Fruit fly (Drosophila melanogaster) whole organism, embryonic: ENCODE results near the gene Gbp3.
A peak's percentile ranks its signal among the peaks of the same experiment; 100 is the strongest.

Source experiments
- BEAF-32 ChIP-seq: fragments of 200-800 bp; sonication (Bioruptor generic); optimal IDR thresholded peaks from 3 replicates; lab custom pipeline; 2017; ENCODE audit warnings: missing biosample characterization, missing genetic modification characterization, mild to moderate bottlenecking, moderate library complexity, missing genetic modification reagents
- CG11085 ChIP-seq: fragments of 200-800 bp; sonication (Bioruptor generic); IDR thresholded peaks from 2 replicates; pipeline ENCODE4 v1.3.6; 2022; ENCODE audit warnings: missing biosample characterization, missing genetic modification characterization
- CG11456 ChIP-seq: fragments of 200-800 bp; sonication (Bioruptor generic); IDR thresholded peaks from 3 replicates; pipeline ENCODE4 v1.3.6; 2022; ENCODE audit warnings: missing biosample characterization, missing genetic modification characterization
- CG11695 ChIP-seq: fragments of 200-800 bp; sonication (Bioruptor generic); IDR thresholded peaks from 3 replicates; pipeline ENCODE4 v1.3.6; 2022; ENCODE audit warnings: missing biosample characterization, missing genetic modification characterization
- CG11723 ChIP-seq: fragments of 200-800 bp; sonication (Bioruptor generic); optimal IDR thresholded peaks from 2 replicates; lab custom pipeline; 2017; ENCODE audit warnings: missing biosample characterization, mild to moderate bottlenecking, missing genetic modification characterization
- CG13287 ChIP-seq: fragments of 200-800 bp; sonication (Bioruptor generic); IDR thresholded peaks from 2 replicates; pipeline ENCODE4 v1.3.6; 2022; ENCODE audit warnings: missing biosample characterization, missing genetic modification characterization; ENCODE audit not compliant: partially characterized antibody
- CG14014 ChIP-seq: fragments of 200-800 bp; sonication (Bioruptor generic); IDR thresholded peaks from 2 replicates; pipeline ENCODE4 v1.3.6; 2022; ENCODE audit warnings: missing biosample characterization, missing genetic modification characterization
- CG15601 ChIP-seq: fragments of 200-800 bp; sonication (Bioruptor generic); optimal IDR thresholded peaks from 3 replicates; lab custom pipeline; 2019; ENCODE audit warnings: missing biosample characterization, mild to moderate bottlenecking, missing genetic modification characterization, moderate library complexity
- CG1603 ChIP-seq: fragments of 200-800 bp; sonication (Bioruptor generic); optimal IDR thresholded peaks from 2 replicates; lab custom pipeline; 2019; ENCODE audit warnings: missing biosample characterization, mild to moderate bottlenecking, missing genetic modification characterization, moderate library complexity
- CG17829 ChIP-seq: fragments of 200-800 bp; optimal IDR thresholded peaks from 2 replicates; lab custom pipeline; 2019; ENCODE audit warnings: missing biosample characterization, mild to moderate bottlenecking, missing genetic modification characterization, moderate library complexity
- CG32772 ChIP-seq: fragments of 200-800 bp; sonication (Bioruptor generic); IDR thresholded peaks from 2 replicates; pipeline ENCODE4 v1.3.6; 2022; ENCODE audit warnings: missing biosample characterization, missing genetic modification characterization
- CG3847 ChIP-seq: fragments of 200-800 bp; sonication (Bioruptor generic); IDR thresholded peaks from 2 replicates; pipeline ENCODE4 v1.3.6; 2022; ENCODE audit warnings: missing biosample characterization, missing genetic modification characterization
- CG5180 ChIP-seq: fragments of 200-800 bp; sonication (Bioruptor generic); optimal IDR thresholded peaks from 3 replicates; lab custom pipeline; 2017; ENCODE audit warnings: missing biosample characterization, missing genetic modification characterization, mild to moderate bottlenecking, moderate library complexity, missing genetic modification reagents
- CG6254 ChIP-seq: fragments of 200-800 bp; sonication (Bioruptor generic); optimal IDR thresholded peaks from 3 replicates; lab custom pipeline; 2017; ENCODE audit warnings: mild to moderate bottlenecking, missing biosample characterization, missing genetic modification reagents, missing genetic modification characterization
- CG7786 ChIP-seq: fragments of 200-800 bp; sonication (Bioruptor generic); optimal IDR thresholded peaks from 2 replicates; lab custom pipeline; 2016; ENCODE audit warnings: missing biosample characterization, missing genetic modification characterization
- CTCF ChIP-seq: fragments of 200-800 bp; sonication (Bioruptor generic); optimal IDR thresholded peaks from 2 replicates; lab custom pipeline; 2017; ENCODE audit warnings: missing biosample characterization, mild to moderate bottlenecking, missing genetic modification characterization, moderate library complexity
- Dbx ChIP-seq: fragments of 200-800 bp; sonication (Bioruptor generic); IDR thresholded peaks from 3 replicates; pipeline ENCODE4 v1.3.6; 2022; ENCODE audit warnings: missing biosample characterization, missing genetic modification characterization
- Ets65A ChIP-seq: fragments of 200-800 bp; sonication (Bioruptor generic); peaks from one replicate; lab custom pipeline; 2016; ENCODE audit warnings: missing biosample characterization, missing genetic modification characterization
- H15 ChIP-seq: fragments of 200-800 bp; sonication (Bioruptor generic); IDR thresholded peaks from 3 replicates; pipeline ENCODE4 v1.3.6; 2022; ENCODE audit warnings: missing biosample characterization, missing genetic modification characterization
- HLH54F ChIP-seq: fragments of 200-800 bp; sonication (Bioruptor generic); optimal IDR thresholded peaks from 3 replicates; lab custom pipeline; 2016; ENCODE audit warnings: missing biosample characterization, missing genetic modification characterization
- Hey ChIP-seq: fragments of 200-800 bp; sonication (Bioruptor generic); optimal IDR thresholded peaks from 3 replicates; lab custom pipeline; 2018; ENCODE audit warnings: missing biosample characterization, mild to moderate bottlenecking, missing genetic modification characterization
- HmgD ChIP-seq: fragments of 200-800 bp; sonication (Bioruptor generic); optimal IDR thresholded peaks from 3 replicates; lab custom pipeline; 2016; ENCODE audit warnings: missing biosample characterization, missing genetic modification characterization
- Kr ChIP-seq: fragments of 200-800 bp; sonication (Bioruptor generic); optimal IDR thresholded peaks from 2 replicates; lab custom pipeline; 2017; ENCODE audit warnings: missing biosample characterization, mild to moderate bottlenecking, missing genetic modification characterization
- Nf-YA ChIP-seq: fragments of 200-800 bp; sonication (Bioruptor generic); IDR thresholded peaks from 2 replicates; pipeline ENCODE4 v1.3.6; 2022; ENCODE audit warnings: missing biosample characterization, missing genetic modification characterization
- Oaz ChIP-seq: fragments of 200-800 bp; sonication (Bioruptor generic); IDR thresholded peaks from 2 replicates; pipeline ENCODE4 v1.3.6; 2022; ENCODE audit warnings: missing biosample characterization, missing genetic modification characterization
- Oli ChIP-seq: fragments of 200-800 bp; sonication (Bioruptor generic); optimal IDR thresholded peaks from 2 replicates; lab custom pipeline; 2018; ENCODE audit warnings: missing biosample characterization, mild to moderate bottlenecking, missing genetic modification characterization, moderate library complexity
- Poxn ChIP-seq: fragments of 200-800 bp; sonication (Bioruptor generic); IDR thresholded peaks from 2 replicates; pipeline ENCODE4 v1.3.6; 2022; ENCODE audit warnings: missing biosample characterization, missing genetic modification characterization
- Ravus ChIP-seq: fragments of 200-800 bp; sonication (Bioruptor generic); IDR thresholded peaks from 2 replicates; pipeline ENCODE4 v1.3.6; 2022; ENCODE audit warnings: missing biosample characterization, missing genetic modification characterization
- cato ChIP-seq: fragments of 200-800 bp; sonication (Bioruptor generic); optimal IDR thresholded peaks from 2 replicates; lab custom pipeline; 2016; ENCODE audit warnings: missing biosample characterization, missing genetic modification characterization, borderline replicate concordance
- crc ChIP-seq: fragments of 200-800 bp; sonication (Bioruptor generic); optimal IDR thresholded peaks from 2 replicates; lab custom pipeline; 2016; ENCODE audit warnings: missing biosample characterization, missing genetic modification characterization
- fd102C ChIP-seq: fragments of 200-800 bp; sonication (Bioruptor generic); optimal IDR thresholded peaks from 2 replicates; lab custom pipeline; 2018; ENCODE audit warnings: missing biosample characterization, mild to moderate bottlenecking, missing genetic modification characterization, moderate library complexity
- gem ChIP-seq: fragments of 200-800 bp; sonication (Bioruptor generic); optimal IDR thresholded peaks from 2 replicates; lab custom pipeline; 2019; ENCODE audit warnings: missing biosample characterization, mild to moderate bottlenecking, missing genetic modification characterization, moderate library complexity
- grau ChIP-seq: fragments of 200-800 bp; optimal IDR thresholded peaks from 3 replicates; lab custom pipeline; 2019; ENCODE audit warnings: missing biosample characterization, mild to moderate bottlenecking, missing genetic modification characterization, moderate library complexity
- ham ChIP-seq: fragments of 200-800 bp; sonication (Bioruptor generic); IDR thresholded peaks from 2 replicates; pipeline ENCODE4 v1.3.6; 2022; ENCODE audit warnings: missing biosample characterization, missing genetic modification characterization
- hb ChIP-seq: fragments of 200-800 bp; sonication (Bioruptor generic); IDR thresholded peaks from 3 replicates; pipeline ENCODE4 v1.3.6; 2022; ENCODE audit warnings: missing biosample characterization, missing genetic modification characterization; ENCODE audit not compliant: partially characterized antibody
- hbn ChIP-seq: fragments of 200-800 bp; sonication (Bioruptor generic); IDR thresholded peaks from 2 replicates; pipeline ENCODE4 v1.3.6; 2022; ENCODE audit warnings: missing biosample characterization, missing genetic modification characterization; ENCODE audit not compliant: partially characterized antibody
- her ChIP-seq: fragments of 200-800 bp; sonication (Bioruptor generic); optimal IDR thresholded peaks from 2 replicates; lab custom pipeline; 2016; ENCODE audit warnings: missing biosample characterization, missing genetic modification characterization
- klu ChIP-seq: fragments of 200-800 bp; sonication (Bioruptor generic); IDR thresholded peaks from 2 replicates; pipeline ENCODE4 v1.3.6; 2022; ENCODE audit warnings: missing biosample characterization, missing genetic modification characterization
- lmd ChIP-seq: fragments of 200-800 bp; sonication (Bioruptor generic); IDR thresholded peaks from 2 replicates; pipeline ENCODE4 v1.3.6; 2022; ENCODE audit warnings: missing biosample characterization, missing genetic modification characterization
- org-1 ChIP-seq: fragments of 200-800 bp; sonication (Bioruptor generic); optimal IDR thresholded peaks from 2 replicates; lab custom pipeline; 2017; ENCODE audit warnings: missing biosample characterization, missing genetic modification characterization
- pan ChIP-seq, 4 experiments: fragments of >200 bp in 3 of 4; fragments of 200-800 bp in 1 of 4; sonication (Bioruptor generic) in 1 of 4; optimal IDR thresholded peaks in 3 of 4; IDR thresholded peaks in 1 of 4; 2 replicates each; pipeline versions ENCODE4 v1.3.6 to Lab custom; 2017 to 2022; ENCODE audit warnings: missing biosample characterization in 2 of 4, missing genetic modification characterization in 2 of 4, mixed read lengths in 1 of 4
- prd ChIP-seq, 3 experiments: fragments of >200 bp in 2 of 3; fragments of 200-800 bp in 1 of 3; sonication (Bioruptor generic) in 1 of 3; optimal IDR thresholded peaks in 2 of 3; IDR thresholded peaks in 1 of 3; 2 replicates in 2 of 3; 3 replicates in 1 of 3; pipeline versions ENCODE4 v1.3.6 to Lab custom; 2017 to 2022; ENCODE audit warnings: missing biosample characterization in 1 of 3, missing genetic modification characterization in 1 of 3
- sc ChIP-seq, 3 experiments: fragments of >200 bp in 2 of 3; fragments of 200-800 bp in 1 of 3; sonication (Bioruptor generic) in 1 of 3; optimal IDR thresholded peaks; 2 replicates in 2 of 3; 3 replicates in 1 of 3; lab custom pipeline; 2017; ENCODE audit warnings: mild to moderate bottlenecking in 1 of 3, missing biosample characterization in 1 of 3, missing genetic modification characterization in 1 of 3, missing genetic modification reagents in 1 of 3
- tgo ChIP-seq: fragments of 200-800 bp; sonication (Bioruptor generic); IDR thresholded peaks from 3 replicates; pipeline ENCODE4 v1.3.6; 2022; ENCODE audit warnings: missing biosample characterization, missing genetic modification characterization
- tna ChIP-seq: fragments of 200-800 bp; sonication (Bioruptor generic); IDR thresholded peaks from 2 replicates; pipeline ENCODE4 v1.3.6; 2022; ENCODE audit warnings: missing biosample characterization, missing genetic modification characterization; ENCODE audit not compliant: partially characterized antibody
- zen2 ChIP-seq: fragments of 200-800 bp; sonication (Bioruptor generic); IDR thresholded peaks from 3 replicates; pipeline ENCODE4 v1.3.6; 2022; ENCODE audit warnings: missing biosample characterization, missing genetic modification characterization; ENCODE audit not compliant: partially characterized antibody
- zfh2 ChIP-seq: fragments of 200-800 bp; sonication (Bioruptor generic); optimal IDR thresholded peaks from 2 replicates; lab custom pipeline; 2016; ENCODE audit warnings: missing biosample characterization, missing genetic modification characterization

The Gbp3 gene

DNA sequence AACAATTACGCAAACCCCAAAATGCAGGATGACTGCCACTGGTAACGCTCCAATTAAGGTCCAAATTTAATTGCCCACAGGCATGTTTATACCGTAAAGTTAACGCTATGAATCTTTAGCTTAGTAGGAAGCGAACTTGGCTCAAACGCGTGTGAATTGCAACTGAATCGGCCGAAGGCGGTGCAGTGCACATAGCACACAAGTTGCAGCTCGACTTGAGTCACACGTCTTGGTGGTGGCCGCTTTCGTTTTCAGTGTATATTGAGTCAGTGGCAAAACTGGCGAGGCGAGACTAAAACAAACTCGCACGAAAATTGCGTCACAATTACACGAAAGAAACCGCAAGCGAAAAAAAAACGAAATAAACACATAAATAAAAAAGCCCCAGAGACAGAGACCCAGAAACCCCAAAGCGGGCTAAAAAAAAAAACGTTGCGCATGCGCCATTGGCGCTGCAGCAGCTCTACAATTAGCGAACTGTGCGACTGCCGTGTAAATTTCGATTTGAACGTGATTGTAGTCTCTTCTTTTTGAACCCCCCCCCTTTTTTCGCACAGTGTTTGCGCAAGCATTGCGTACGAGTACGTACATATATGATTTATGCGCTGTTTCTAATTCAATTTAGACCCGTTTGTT lies 32.5 kb downstream of the Gbp3 start (continued):
- TF ChIP-seq CG11695 (GFP tag; lab: Robert Waterston, UW): no peak
- 0 out of 3 replicates have a peak, but pooled peaks have one; percentile 7 for TF ChIP-seq H15
- TF ChIP-seq CG7786 (GFP tag; lab: Kevin White, UChicago): no peak
- TF ChIP-seq CTCF (GFP tag; lab: Kevin White, UChicago): no peak
- no peak for TF ChIP-seq Hey (tag; lab: Kevin White, UChicago)
- no peak for TF ChIP-seq cato (GFP tag; lab: Kevin White, UChicago)
- TF ChIP-seq Poxn (GFP tag; lab: Robert Waterston, UW): no peak
- peak; percentile 61 for TF ChIP-seq Ets65A
- no peak for TF ChIP-seq zen2 (GFP tag; lab: Robert Waterston, UW)
- TF ChIP-seq fd102C (GFP tag; lab: Kevin White, UChicago): no peak
- TF ChIP-seq BEAF-32: no peak
- TF ChIP-seq tna (GFP tag; lab: Robert Waterston, UW): no peak
- no peak for TF ChIP-seq gem (tag; lab: Kevin White, UChicago)
- no peak for TF ChIP-seq crc (GFP tag; lab: Kevin White, UChicago)
- TF ChIP-seq Oaz (GFP tag; lab: Robert Waterston, UW): 0 out of 2 replicates have a peak, but pooled peaks have one; percentile 27
- TF ChIP-seq Ravus (GFP tag; lab: Robert Waterston, UW): no peak
- no peak for TF ChIP-seq CG11723 (GFP tag; lab: Kevin White, UChicago)
- no peak for TF ChIP-seq zfh2 (GFP tag; lab: Kevin White, UChicago)
- TF ChIP-seq pan (optimal IDR thresholded peaks at IDR 0.05; lab: Kevin White, UChicago): no peak
- peak in 1 of 2 experiments; percentile 5 for TF ChIP-seq pan (GFP tag; optimal IDR thresholded peaks at IDR 0.05 in 1 of 2, IDR thresholded peaks at IDR 0.05 in 1 of 2)
- TF ChIP-seq CG3847: 0 out of 2 replicates have a peak, but pooled peaks have one; percentile 12
- peak; percentile 52; the same call in 1 of the 3 replicates for TF ChIP-seq Dbx (GFP tag; lab: Robert Waterston, UW)
- TF ChIP-seq hb: no peak
- TF ChIP-seq sc (optimal IDR thresholded peaks at IDR 0.05; lab: Kevin White, UChicago): no peak
- no peak for TF ChIP-seq sc (GFP tag; optimal IDR thresholded peaks at IDR 0.05; lab: Kevin White, UChicago)
- no peak for TF ChIP-seq Nf-YA
- no peak for TF ChIP-seq CG17829 (tag; lab: Kevin White, UChicago)
- no peak for TF ChIP-seq CG15601 (tag; lab: Kevin White, UChicago)
- peak; percentile 38; the same call in 1 of the 2 replicates for TF ChIP-seq ham (GFP tag; lab: Robert Waterston, UW)
- TF ChIP-seq lmd: peak; percentile 39; the same call in 1 of the 2 replicates
- TF ChIP-seq tgo: no peak
- peak; percentile 41; the same call in 1 of the 2 replicates for TF ChIP-seq CG14014
- TF ChIP-seq grau: no peak
- no peak for TF ChIP-seq HmgD (GFP tag; lab: Kevin White, UChicago)
- peak; percentile 90 for TF ChIP-seq CG5180 (GFP tag; lab: Kevin White, UChicago)
- no peak for TF ChIP-seq Oli (tag; lab: Kevin White, UChicago)
- TF ChIP-seq CG11085: peak; percentile 53
- TF ChIP-seq CG32772 (GFP tag; lab: Robert Waterston, UW): no peak
- no peak for TF ChIP-seq org-1 (GFP tag; lab: Kevin White, UChicago)
- TF ChIP-seq Kr (GFP tag; lab: Kevin White, UChicago): no peak
- TF ChIP-seq hbn (GFP tag; lab: Robert Waterston, UW): no peak
- TF ChIP-seq CG13287: no peak
- no peak for TF ChIP-seq HLH54F (GFP tag; lab: Kevin White, UChicago)
- TF ChIP-seq klu: no peak
- TF ChIP-seq CG6254 (GFP tag; lab: Kevin White, UChicago): no peak
- TF ChIP-seq her: no peak
- TF ChIP-seq CG11456 (GFP tag; lab: Robert Waterston, UW): 0 out of 3 replicates have a peak, but pooled peaks have one; percentile 41
- no peak for TF ChIP-seq prd (optimal IDR thresholded peaks at IDR 0.05; lab: Kevin White, UChicago)
- TF ChIP-seq prd (GFP tag; IDR thresholded peaks at IDR 0.05; lab: Robert Waterston, UW): 0 out of 3 replicates have a peak, but pooled peaks have one; percentile 25
- no peak for TF ChIP-seq CG1603
